Worm (Caenorhabditis elegans) whole organism, L1 larva: ENCODE measurements around the gene F35H12.6.

Source experiments
- C04F5.9 ChIP-seq: sonication (generic microtip); optimal IDR thresholded peaks from 2 replicates; lab custom pipeline; 2016; ENCODE audit warnings: missing genetic modification characterization, missing compliant biosample characterization
- C34B4.2 ChIP-seq: sonication (generic microtip); optimal IDR thresholded peaks from 2 replicates; lab custom pipeline; 2017; ENCODE audit warnings: mild to moderate bottlenecking, missing genetic modification characterization, missing compliant biosample characterization
- F16B12.6 ChIP-seq: fragments of 150-350 bp; optimal IDR thresholded peaks from 2 replicates; lab custom pipeline; 2014; ENCODE audit warnings: missing biosample characterization, missing genetic modification characterization
- Y116A8C.19 ChIP-seq: sonication (generic microtip); optimal IDR thresholded peaks from 2 replicates; lab custom pipeline; 2016; ENCODE audit warnings: missing compliant biosample characterization, missing genetic modification characterization, borderline replicate concordance
- aha-1 ChIP-seq: fragments of 150-350 bp; optimal IDR thresholded peaks from 2 replicates; lab custom pipeline; 2014; ENCODE audit warnings: missing biosample characterization, missing genetic modification characterization
- aly-2 ChIP-seq: fragments of 150-350 bp; optimal IDR thresholded peaks from 2 replicates; lab custom pipeline; 2014; ENCODE audit warnings: missing biosample characterization, missing genetic modification characterization
- ama-1 ChIP-seq: fragments of 150-350 bp; optimal IDR thresholded peaks from 2 replicates; lab custom pipeline; 2014
- blmp-1 ChIP-seq: fragments of 150-350 bp; optimal IDR thresholded peaks from 2 replicates; lab custom pipeline; 2014; ENCODE audit warnings: missing biosample characterization, missing genetic modification characterization
- ceh-8 ChIP-seq: fragments of 200-800 bp; sonication (Bioruptor generic); optimal IDR thresholded peaks from 2 replicates; lab custom pipeline; 2018; ENCODE audit warnings: mild to moderate bottlenecking, missing genetic modification characterization, moderate library complexity, missing compliant biosample characterization
- ceh-82 ChIP-seq, 3 experiments: fragments of 150-350 bp in 1 of 3; sonication (generic microtip) in 2 of 3; optimal IDR thresholded peaks; 2 replicates each; lab custom pipeline; 2014 to 2017; ENCODE audit warnings: missing biosample characterization in 3 of 3, missing genetic modification characterization in 3 of 3
- dsc-1 ChIP-seq: sonication (generic microtip); optimal IDR thresholded peaks from 2 replicates; lab custom pipeline; 2016; ENCODE audit warnings: mild to moderate bottlenecking, missing genetic modification characterization, missing compliant biosample characterization
- efl-1 ChIP-seq, 4 experiments: fragments of 150-350 bp; optimal IDR thresholded peaks in 3 of 4; peaks in 1 of 4; 1 replicate in 1 of 4; 2 replicates in 3 of 4; lab custom pipeline; 2014; ENCODE audit warnings: missing biosample characterization in 2 of 4, missing genetic modification characterization in 2 of 4, missing genetic modification reagents in 2 of 4
- efl-3 ChIP-seq: fragments of 200-800 bp; sonication (Bioruptor generic); optimal IDR thresholded peaks from 2 replicates; lab custom pipeline; 2018; ENCODE audit warnings: mild to moderate bottlenecking, missing genetic modification characterization, missing compliant biosample characterization
- egl-27 ChIP-seq, 2 experiments: fragments of 150-350 bp in 1 of 2; sonication (generic microtip); optimal IDR thresholded peaks; 3 replicates each; lab custom pipeline; 2017 to 2018; ENCODE audit warnings: missing biosample characterization in 2 of 2, missing genetic modification characterization in 2 of 2, missing genetic modification reagents in 2 of 2
- elt-2 ChIP-seq: sonication (generic microtip); optimal IDR thresholded peaks from 2 replicates; lab custom pipeline; 2016; ENCODE audit warnings: missing genetic modification characterization, mild to moderate bottlenecking, inconsistent platforms, missing compliant biosample characterization, missing genetic modification reagents
- elt-3 ChIP-seq, 6 experiments: fragments of 150-350 bp in 1 of 6; sonication (generic microtip); optimal IDR thresholded peaks; 2 replicates each; lab custom pipeline; 2017 to 2018; ENCODE audit warnings: missing biosample characterization in 6 of 6, missing genetic modification characterization in 6 of 6, inconsistent platforms in 1 of 6
- ets-5 ChIP-seq: fragments of 200-800 bp; sonication (Bioruptor generic); IDR thresholded peaks from 2 replicates; pipeline ENCODE4 v1.3.6; 2022; ENCODE audit warnings: missing genetic modification characterization, missing compliant biosample characterization
- fkh-4 ChIP-seq: sonication (generic microtip); optimal IDR thresholded peaks from 2 replicates; lab custom pipeline; 2016; ENCODE audit warnings: missing compliant biosample characterization, missing genetic modification characterization, borderline replicate concordance
- fkh-8 ChIP-seq: sonication (generic microtip); optimal IDR thresholded peaks from 2 replicates; lab custom pipeline; 2016; ENCODE audit warnings: mild to moderate bottlenecking, missing genetic modification characterization, missing compliant biosample characterization
- irx-1 ChIP-seq: sonication (generic microtip); optimal IDR thresholded peaks from 2 replicates; lab custom pipeline; 2016; ENCODE audit warnings: missing genetic modification characterization, missing compliant biosample characterization
- jun-1 ChIP-seq: fragments of 150-350 bp; optimal IDR thresholded peaks from 2 replicates; lab custom pipeline; 2014; ENCODE audit warnings: missing biosample characterization, missing genetic modification reagents, missing genetic modification characterization
- lin-13 ChIP-seq: fragments of 150-350 bp; optimal IDR thresholded peaks from 2 replicates; lab custom pipeline; 2014; ENCODE audit warnings: missing biosample characterization, missing genetic modification reagents, missing genetic modification characterization
- lin-35 ChIP-seq, 2 experiments: fragments of 150-350 bp; optimal IDR thresholded peaks; 2 replicates each; lab custom pipeline; 2014; ENCODE audit warnings: missing biosample characterization in 2 of 2, missing genetic modification characterization in 2 of 2, missing genetic modification reagents in 2 of 2
- lin-39 ChIP-seq: fragments of 150-350 bp; optimal IDR thresholded peaks from 2 replicates; lab custom pipeline; 2014; ENCODE audit warnings: missing biosample characterization, missing genetic modification reagents, missing genetic modification characterization
- mab-9 ChIP-seq: fragments of 200-800 bp; sonication (Bioruptor generic); IDR thresholded peaks from 2 replicates; pipeline ENCODE4 v1.3.6; 2022; ENCODE audit warnings: missing genetic modification reagents, missing genetic modification characterization, missing compliant biosample characterization
- mep-1 ChIP-seq: fragments of 150-350 bp; optimal IDR thresholded peaks from 2 replicates; lab custom pipeline; 2014; ENCODE audit warnings: missing biosample characterization, missing genetic modification characterization
- nhr-11 ChIP-seq: fragments of 150-350 bp; optimal IDR thresholded peaks from 2 replicates; lab custom pipeline; 2014; ENCODE audit warnings: missing biosample characterization, missing genetic modification characterization
- nhr-12 ChIP-seq: sonication (generic microtip); optimal IDR thresholded peaks from 2 replicates; lab custom pipeline; 2017; ENCODE audit warnings: missing biosample characterization, missing genetic modification characterization
- nhr-19 ChIP-seq: fragments of 200-800 bp; sonication (Bioruptor generic); conservative IDR thresholded peaks from 2 replicates; pipeline ENCODE4 v1.3.6; 2022; ENCODE audit warnings: missing genetic modification characterization, missing compliant biosample characterization
- nhr-237 ChIP-seq: fragments of 150-350 bp; optimal IDR thresholded peaks from 2 replicates; lab custom pipeline; 2014; ENCODE audit warnings: missing biosample characterization, missing genetic modification characterization
- nhr-47 ChIP-seq: sonication (generic microtip); optimal IDR thresholded peaks from 2 replicates; lab custom pipeline; 2016; ENCODE audit warnings: mild to moderate bottlenecking, missing genetic modification characterization, moderate library complexity, missing compliant biosample characterization
- nhr-71 ChIP-seq: sonication (generic microtip); optimal IDR thresholded peaks from 2 replicates; lab custom pipeline; 2016; ENCODE audit warnings: mild to moderate bottlenecking, missing genetic modification characterization, moderate library complexity, missing compliant biosample characterization
- nhr-77 ChIP-seq: fragments of 150-350 bp; optimal IDR thresholded peaks from 2 replicates; lab custom pipeline; 2014; ENCODE audit warnings: missing biosample characterization, missing genetic modification characterization
- nhr-85 ChIP-seq: sonication (generic microtip); peaks from one replicate; lab custom pipeline; 2016; ENCODE audit warnings: missing genetic modification characterization, inconsistent platforms, missing compliant biosample characterization
- nhr-90 ChIP-seq: sonication (generic microtip); optimal IDR thresholded peaks from 2 replicates; lab custom pipeline; 2016; ENCODE audit warnings: mild to moderate bottlenecking, missing genetic modification characterization, missing compliant biosample characterization; ENCODE audit not compliant: poor library complexity
- pag-3 ChIP-seq: sonication (generic microtip); optimal IDR thresholded peaks from 2 replicates; lab custom pipeline; 2017; ENCODE audit warnings: missing genetic modification characterization, mild to moderate bottlenecking, missing compliant biosample characterization, antibody characterized with exemption, borderline replicate concordance; ENCODE audit not compliant: insufficient read depth
- pax-3 ChIP-seq: fragments of 200-800 bp; sonication (Bioruptor generic); optimal IDR thresholded peaks from 2 replicates; lab custom pipeline; 2018; ENCODE audit warnings: mild to moderate bottlenecking, missing genetic modification characterization, moderate library complexity, missing compliant biosample characterization
- pqm-1 ChIP-seq: sonication (generic microtip); optimal IDR thresholded peaks from 3 replicates; lab custom pipeline; 2017; ENCODE audit warnings: missing biosample characterization, missing genetic modification characterization
- snpc-4 ChIP-seq: fragments of 150-350 bp; optimal IDR thresholded peaks from 2 replicates; lab custom pipeline; 2014; ENCODE audit warnings: missing biosample characterization, missing genetic modification characterization
- snu-23 ChIP-seq: sonication (generic microtip); optimal IDR thresholded peaks from 2 replicates; lab custom pipeline; 2016; ENCODE audit warnings: missing genetic modification characterization, missing compliant biosample characterization
- sox-4 ChIP-seq: sonication (generic microtip); optimal IDR thresholded peaks from 2 replicates; lab custom pipeline; 2016; ENCODE audit warnings: missing genetic modification characterization, missing compliant biosample characterization
- sptf-1 ChIP-seq: fragments of 150-350 bp; optimal IDR thresholded peaks from 2 replicates; lab custom pipeline; 2014; ENCODE audit warnings: missing biosample characterization, missing genetic modification characterization
- tbx-2 ChIP-seq: sonication (generic microtip); optimal IDR thresholded peaks from 2 replicates; lab custom pipeline; 2016; ENCODE audit warnings: missing genetic modification characterization, missing compliant biosample characterization
- tlp-1 ChIP-seq: fragments of 150-350 bp; optimal IDR thresholded peaks from 2 replicates; lab custom pipeline; 2014; ENCODE audit warnings: missing biosample characterization, missing genetic modification characterization
- unc-130 ChIP-seq: fragments of 150-350 bp; optimal IDR thresholded peaks from 2 replicates; lab custom pipeline; 2017; ENCODE audit warnings: missing biosample characterization, missing genetic modification characterization, inconsistent platforms
- unc-30 ChIP-seq: sonication (generic microtip); optimal IDR thresholded peaks from 2 replicates; lab custom pipeline; 2017; ENCODE audit warnings: missing biosample characterization, missing genetic modification characterization
- unc-62 ChIP-seq: fragments of 150-350 bp; optimal IDR thresholded peaks from 2 replicates; lab custom pipeline; 2014; ENCODE audit warnings: missing biosample characterization, missing genetic modification reagents, missing genetic modification characterization
- unc-98 ChIP-seq: fragments of 200-800 bp; sonication (Bioruptor generic); IDR thresholded peaks from 2 replicates; pipeline ENCODE4 v1.3.6; 2022; ENCODE audit warnings: missing genetic modification characterization, missing compliant biosample characterization
- xbp-1 ChIP-seq: sonication (generic microtip); optimal IDR thresholded peaks from 2 replicates; lab custom pipeline; 2016; ENCODE audit warnings: missing genetic modification characterization, missing compliant biosample characterization
- zag-1 ChIP-seq: fragments of 150-350 bp; optimal IDR thresholded peaks from 2 replicates; lab custom pipeline; 2014; ENCODE audit warnings: missing biosample characterization, missing genetic modification characterization
- zip-4 ChIP-seq: fragments of 200-800 bp; sonication (Bioruptor generic); optimal IDR thresholded peaks from 2 replicates; lab custom pipeline; 2018; ENCODE audit warnings: mild to moderate bottlenecking, missing genetic modification characterization, moderate library complexity, missing compliant biosample characterization

F35H12.6 gene

DNA sequence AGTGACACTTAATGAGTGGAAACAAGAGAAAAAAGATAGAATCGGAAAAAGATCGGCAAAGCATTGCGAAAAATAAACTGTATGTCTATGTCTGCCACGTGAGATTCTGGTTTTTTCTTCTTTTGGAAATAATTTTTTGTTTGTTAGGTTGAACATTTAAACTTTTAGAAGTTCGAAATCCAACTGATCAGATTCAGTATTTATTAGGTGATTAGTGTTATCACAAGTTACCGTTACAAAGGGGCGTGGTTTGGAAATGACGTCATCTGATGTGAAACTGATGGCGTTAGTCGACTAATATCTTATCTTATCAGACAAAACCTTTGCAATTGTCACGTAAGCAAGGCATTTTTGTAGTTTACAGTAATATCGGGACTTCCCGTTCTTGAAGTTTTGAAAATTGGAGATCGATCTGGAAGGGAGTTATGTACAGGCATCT lies 48.8 kb upstream of the F35H12.6 start (continued):
- TF ChIP-seq nhr-77 (tag; lab: Kevin White, UChicago) = no peak
- peak; percentile 35 for TF ChIP-seq aha-1 (tag; lab: Kevin White, UChicago)
- TF ChIP-seq pax-3 (tag; lab: Kevin White, UChicago) = no peak
- TF ChIP-seq zip-4 (GFP tag; lab: Kevin White, UChicago) = no peak
- peak; percentile 46 for TF ChIP-seq nhr-47 (tag; lab: Kevin White, UChicago)
- peak in 1 of 2 experiments; percentile 57 for TF ChIP-seq lin-35 (GFP tag; optimal IDR thresholded peaks at IDR 0.05; lab: Kevin White, UChicago)
- no peak for TF ChIP-seq aly-2 (tag; lab: Kevin White, UChicago)
- TF ChIP-seq lin-39 (tag; lab: Kevin White, UChicago) = no peak
- no peak for TF ChIP-seq fkh-8
- no peak for TF ChIP-seq nhr-12 (tag; lab: Kevin White, UChicago)
- TF ChIP-seq unc-98 (GFP tag; lab: Robert Waterston, UW) = no peak
- TF ChIP-seq nhr-11 = no peak
- TF ChIP-seq ama-1 (lab: Kevin White, UChicago) = no peak
- TF ChIP-seq nhr-71 = peak; percentile 77
- TF ChIP-seq C34B4.2 (tag; lab: Kevin White, UChicago) = no peak
- TF ChIP-seq zag-1 = no peak
- TF ChIP-seq efl-1 (optimal IDR thresholded peaks at IDR 0.05; lab: Kevin White, UChicago) = no peak
- peak in 1 of 2 experiments; percentile 50 for TF ChIP-seq efl-1 (GFP tag; optimal IDR thresholded peaks at IDR 0.05 in 1 of 2; lab: Kevin White, UChicago)
- no peak for TF ChIP-seq F16B12.6 (tag; lab: Kevin White, UChicago)
- no peak for TF ChIP-seq mab-9 (GFP tag; lab: Robert Waterston, UW)
- TF ChIP-seq fkh-4 (tag; lab: Kevin White, UChicago) = no peak
- TF ChIP-seq pqm-1 (tag; lab: Kevin White, UChicago) = no peak
- no peak for TF ChIP-seq ets-5 (GFP tag; lab: Robert Waterston, UW)
- no peak for TF ChIP-seq ceh-8
- TF ChIP-seq nhr-90 (tag; lab: Kevin White, UChicago) = peak; percentile 70
- TF ChIP-seq unc-130 (tag; lab: Kevin White, UChicago) = no peak
- no peak for TF ChIP-seq ceh-82 (tag; optimal IDR thresholded peaks at IDR 0.05; lab: Kevin White, UChicago)
- no peak for TF ChIP-seq sox-4 (tag; lab: Kevin White, UChicago)
- TF ChIP-seq blmp-1 (tag; lab: Kevin White, UChicago) = peak; percentile 62
- TF ChIP-seq xbp-1 (tag; lab: Kevin White, UChicago) = no peak
- no peak for TF ChIP-seq mep-1 (tag; lab: Kevin White, UChicago)
- no peak for TF ChIP-seq elt-2 (tag; lab: Kevin White, UChicago)
- TF ChIP-seq C04F5.9 = no peak
- peak; percentile 75 for TF ChIP-seq tbx-2
- no peak for TF ChIP-seq unc-62 (GFP tag; lab: Kevin White, UChicago)
- TF ChIP-seq nhr-85 (tag; lab: Kevin White, UChicago) = peak; percentile 97
- peak in 5 of 6 experiments; percentile 83 to 98 (median 97) for TF ChIP-seq elt-3 (tag; optimal IDR thresholded peaks at IDR 0.05; lab: Kevin White, UChicago)
- peak; percentile 58 for TF ChIP-seq nhr-19
- TF ChIP-seq snu-23 (GFP tag; lab: Kevin White, UChicago) = peak; percentile 67
- TF ChIP-seq tlp-1 (tag; lab: Kevin White, UChicago) = no peak
- TF ChIP-seq nhr-237 = no peak
- TF ChIP-seq jun-1 (tag; lab: Kevin White, UChicago) = no peak
- TF ChIP-seq Y116A8C.19 (tag; lab: Kevin White, UChicago) = no peak
- TF ChIP-seq snpc-4 (tag; lab: Kevin White, UChicago) = no peak
- no peak for TF ChIP-seq efl-3 (GFP tag; lab: Kevin White, UChicago)
- no peak for TF ChIP-seq irx-1
- TF ChIP-seq egl-27 (tag; optimal IDR thresholded peaks at IDR 0.05; lab: Kevin White, UChicago) = peak in 1 of 2 experiments; percentile 34
- no peak for TF ChIP-seq unc-30 (tag; lab: Kevin White, UChicago)
- TF ChIP-seq dsc-1 = no peak
- TF ChIP-seq pag-3 (tag; lab: Kevin White, UChicago) = no peak
- no peak for TF ChIP-seq lin-13
- no peak for TF ChIP-seq sptf-1 (tag; lab: Kevin White, UChicago)
